Worm (Caenorhabditis elegans): Measurements from ENCODE around the gene F55A11.7.

- TF ChIP-seq hmbx-1 (tag; optimal IDR thresholded peaks at IDR 0.05) (no peak), ceh-36 (tag; optimal IDR thresholded peaks at IDR 0.05) (no peak), ama-1 (optimal IDR thresholded peaks at IDR 0.05) (no peak), tra-4 (tag; optimal IDR thresholded peaks at IDR 0.05) (no peak)
Measured at ce11 chrV:11767028-11767427, 20.2 kb downstream of the F55A11.7 start, which contains the start of gene sel-11.
